Fruit fly (Drosophila melanogaster): ENCODE data around the gene Kap-alpha3.

The Kap-alpha3 gene

DNA sequence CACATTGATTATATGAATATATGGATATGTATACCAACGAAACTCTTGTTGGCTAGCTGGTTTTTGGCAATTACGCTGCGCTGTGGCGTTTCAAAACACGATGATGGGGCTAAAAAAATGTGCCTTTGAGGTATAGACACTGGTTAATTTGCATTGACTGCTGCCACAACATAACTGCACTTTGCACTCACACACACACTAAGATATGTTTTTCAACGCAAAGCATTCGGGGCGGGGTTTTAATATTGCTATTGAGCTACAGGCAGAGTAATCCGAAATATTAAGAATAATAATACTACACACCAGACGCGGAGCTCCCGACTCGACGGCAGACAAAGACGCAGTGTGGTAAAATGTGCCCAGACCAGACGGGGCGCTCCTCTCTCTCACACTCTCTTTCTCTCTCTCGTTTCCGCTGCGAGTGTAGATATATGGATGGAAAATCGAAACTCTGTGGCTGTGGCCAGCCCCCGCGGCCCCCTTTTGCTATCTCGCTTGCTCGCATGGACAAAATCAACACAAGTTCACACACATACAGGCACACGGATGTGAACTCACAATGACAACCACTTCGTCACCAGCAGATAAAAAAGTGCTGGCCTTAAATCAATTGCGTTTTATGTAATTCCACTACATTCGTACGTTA lies 26.4 kb downstream of the Kap-alpha3 start (continued):
- TF ChIP-seq rib (GFP tag; IDR thresholded peaks at IDR 0.05) (no peak), az2 (GFP tag; optimal IDR thresholded peaks at IDR 0.05) (no peak), Spps (tag; optimal IDR thresholded peaks at IDR 0.05) (no peak), so (GFP tag; IDR thresholded peaks at IDR 0.05) (no peak), CG10979 (tag; optimal IDR thresholded peaks at IDR 0.05) (no peak), Hr78 (GFP tag; optimal IDR thresholded peaks at IDR 0.05) (peak in 1 of 2 experiments; percentile 99), crol (GFP tag; IDR thresholded peaks at IDR 0.05) (no peak), kni (GFP tag; optimal IDR thresholded peaks at IDR 0.05) (peak; percentile 79), CG17912 (GFP tag; optimal IDR thresholded peaks at IDR 0.05) (peak; percentile 87), CG8765 (GFP tag; IDR thresholded peaks at IDR 0.05) (no peak), maf-S (GFP tag; optimal IDR thresholded peaks at IDR 0.05) (peak; percentile 37), CG13123 (GFP tag; optimal IDR thresholded peaks at IDR 0.05) (no peak), Atf-2 (GFP tag; optimal IDR thresholded peaks at IDR 0.05) (no peak), CG8478 (optimal IDR thresholded peaks at IDR 0.05) (peak; percentile 43), HmgZ (tag; optimal IDR thresholded peaks at IDR 0.05) (peak; percentile 79), Lpt (GFP tag; optimal IDR thresholded peaks at IDR 0.05) (no peak), lola (GFP tag; optimal IDR thresholded peaks at IDR 0.05) (no peak), HLH54F (GFP tag; optimal IDR thresholded peaks at IDR 0.05) (no peak), Bteb2 (GFP tag; optimal IDR thresholded peaks at IDR 0.05) (no peak), ssp (GFP tag; IDR thresholded peaks at IDR 0.05) (no peak), CG32772 (GFP tag; IDR thresholded peaks at IDR 0.05) (no peak), CG31224 (GFP tag; IDR thresholded peaks at IDR 0.05) (no peak), fru (optimal IDR thresholded peaks at IDR 0.05) (no peak), dmrt99B (tag; optimal IDR thresholded peaks at IDR 0.05) (no peak), CG10274 (GFP tag; optimal IDR thresholded peaks at IDR 0.05) (no peak), hkb (optimal IDR thresholded peaks at IDR 0.05) (no peak), hkb (GFP tag; IDR thresholded peaks at IDR 0.05) (no peak), Sry-β (GFP tag; optimal IDR thresholded peaks at IDR 0.05) (peak; percentile 22), CG2712 (tag; optimal IDR thresholded peaks at IDR 0.05) (no peak), CG7556 (GFP tag; optimal IDR thresholded peaks at IDR 0.05) (peak; percentile 31), D (optimal IDR thresholded peaks at IDR 0.05) (peak; percentile 59), D (GFP tag; optimal IDR thresholded peaks at IDR 0.05) (peak; percentile 8), lab (GFP tag; optimal IDR thresholded peaks at IDR 0.05) (peak; percentile 68), CG33213 (GFP tag; optimal IDR thresholded peaks at IDR 0.05) (peak; percentile 23), MBD-R2 (GFP tag; IDR thresholded peaks at IDR 0.05) (no peak), nmo (GFP tag; optimal IDR thresholded peaks at IDR 0.05) (no peak), CG34224 (GFP tag; IDR thresholded peaks at IDR 0.05; ENCODE audit: partially characterized antibody) (no peak), lov (optimal IDR thresholded peaks at IDR 0.05) (peak; percentile 36), lov (GFP tag; IDR thresholded peaks at IDR 0.05) (no peak), CG34422 (GFP tag; IDR thresholded peaks at IDR 0.05) (no peak), CG18619 (GFP tag; optimal IDR thresholded peaks at IDR 0.05) (peak; percentile 5), CG17568 (GFP tag; optimal IDR thresholded peaks at IDR 0.05) (no peak), ab (GFP tag; optimal IDR thresholded peaks at IDR 0.05) (no peak), CG18011 (GFP tag; optimal IDR thresholded peaks at IDR 0.05) (peak; percentile 25), HmgD (GFP tag; optimal IDR thresholded peaks at IDR 0.05) (peak; percentile 83), CG15073 (GFP tag; optimal IDR thresholded peaks at IDR 0.05) (no peak), chn (GFP tag; optimal IDR thresholded peaks at IDR 0.05) (peak; percentile 76), CG8089 (GFP tag; optimal IDR thresholded peaks at IDR 0.05) (peak; percentile 32), oc (tag; optimal IDR thresholded peaks at IDR 0.05) (no peak), CG10267 (tag; optimal IDR thresholded peaks at IDR 0.05) (no peak), Vsx1 (GFP tag; optimal IDR thresholded peaks at IDR 0.05) (peak; percentile 24), Pdp1 (GFP tag; optimal IDR thresholded peaks at IDR 0.05) (peak; percentile 11 to 74)

Measured in whole organism, embryonic.